Worm (Caenorhabditis elegans) whole organism, young adult: ENCODE data around the gene rars-2.

Experiments
- B0261.1 ChIP-seq: sonication (generic microtip); optimal IDR thresholded peaks from 2 replicates; lab custom pipeline; 2016; ENCODE audit warnings: mild to moderate bottlenecking, missing genetic modification characterization, moderate library complexity, missing compliant biosample characterization
- C06A6.2 ChIP-seq: fragments of 200-800 bp; sonication (Bioruptor generic); conservative IDR thresholded peaks from 2 replicates; pipeline ENCODE4 v1.3.6; 2022; ENCODE audit warnings: missing genetic modification characterization, missing compliant biosample characterization
- D2030.7 ChIP-seq: fragments of 200-800 bp; sonication (Bioruptor generic); IDR thresholded peaks from 2 replicates; pipeline ENCODE4 v1.3.6; 2022; ENCODE audit warnings: missing genetic modification reagents, missing genetic modification characterization, missing compliant biosample characterization
- F22D6.2 ChIP-seq: sonication (generic microtip); optimal IDR thresholded peaks from 2 replicates; lab custom pipeline; 2016; ENCODE audit warnings: mild to moderate bottlenecking, missing genetic modification characterization, missing compliant biosample characterization
- F33H1.4 ChIP-seq: fragments of 200-800 bp; sonication (Bioruptor generic); IDR thresholded peaks from 2 replicates; pipeline ENCODE4 v1.3.6; 2022; ENCODE audit warnings: missing genetic modification reagents, missing genetic modification characterization, missing compliant biosample characterization
- F37B4.10 ChIP-seq: fragments of 200-800 bp; sonication (Bioruptor generic); IDR thresholded peaks from 2 replicates; pipeline ENCODE4 v1.3.6; 2022; ENCODE audit warnings: missing genetic modification characterization, missing compliant biosample characterization
- F49E8.2 ChIP-seq: sonication (generic microtip); optimal IDR thresholded peaks from 3 replicates; lab custom pipeline; 2017; ENCODE audit warnings: missing genetic modification characterization, mild to moderate bottlenecking, missing compliant biosample characterization, antibody characterized with exemption, moderate library complexity; ENCODE audit not compliant: insufficient read depth
- F55B11.4 ChIP-seq: sonication (generic microtip); optimal IDR thresholded peaks from 2 replicates; lab custom pipeline; 2016; ENCODE audit warnings: missing compliant biosample characterization, missing genetic modification characterization, borderline replicate concordance; ENCODE audit not compliant: insufficient read depth
- T26A5.8 ChIP-seq: sonication (generic microtip); optimal IDR thresholded peaks from 2 replicates; lab custom pipeline; 2016; ENCODE audit warnings: missing genetic modification characterization, missing compliant biosample characterization
- Y53F4B.3 ChIP-seq: fragments of 200-800 bp; sonication (Bioruptor generic); IDR thresholded peaks from 2 replicates; pipeline ENCODE4 v1.3.6; 2022; ENCODE audit warnings: missing genetic modification reagents, missing genetic modification characterization, missing compliant biosample characterization
- Y67H2A.10 ChIP-seq: fragments of 200-800 bp; sonication (Bioruptor generic); conservative IDR thresholded peaks from 2 replicates; pipeline ENCODE4 v1.3.6; 2022; ENCODE audit warnings: missing genetic modification reagents, missing genetic modification characterization, missing compliant biosample characterization
- aptf-2 ChIP-seq: fragments of 200-800 bp; sonication (Bioruptor generic); conservative IDR thresholded peaks from 2 replicates; pipeline ENCODE4 v1.3.6; 2022; ENCODE audit warnings: missing genetic modification reagents, missing genetic modification characterization, missing compliant biosample characterization
- aptf-3 ChIP-seq: fragments of 200-800 bp; sonication (Bioruptor generic); IDR thresholded peaks from 2 replicates; pipeline ENCODE4 v1.3.6; 2022; ENCODE audit warnings: missing genetic modification characterization, missing compliant biosample characterization
- attf-5 ChIP-seq: fragments of 200-800 bp; sonication (Bioruptor generic); optimal IDR thresholded peaks from 2 replicates; lab custom pipeline; 2018; ENCODE audit warnings: mild to moderate bottlenecking, missing genetic modification characterization, missing compliant biosample characterization
- attf-6 ChIP-seq: fragments of 200-800 bp; sonication (Bioruptor generic); IDR thresholded peaks from 2 replicates; pipeline ENCODE4 v1.3.6; 2022; ENCODE audit warnings: missing genetic modification reagents, missing genetic modification characterization, missing compliant biosample characterization
- cebp-1 ChIP-seq, 2 experiments: fragments of 200-800 bp in 1 of 2; sonication (Bioruptor generic) in 1 of 2; sonication (generic microtip) in 1 of 2; IDR thresholded peaks in 1 of 2; optimal IDR thresholded peaks in 1 of 2; 2 replicates each; pipeline versions ENCODE4 v1.3.6 to Lab custom; 2017 to 2022; ENCODE audit warnings: missing compliant biosample characterization in 2 of 2, missing genetic modification characterization in 2 of 2, mild to moderate bottlenecking in 1 of 2, missing genetic modification reagents in 1 of 2, moderate library complexity in 1 of 2
- cebp-2 ChIP-seq: fragments of 200-800 bp; sonication (Bioruptor generic); IDR thresholded peaks from 2 replicates; pipeline ENCODE4 v1.3.6; 2022; ENCODE audit warnings: missing genetic modification characterization, missing compliant biosample characterization
- ceh-40 ChIP-seq: fragments of 200-800 bp; sonication (Bioruptor generic); IDR thresholded peaks from 2 replicates; pipeline ENCODE4 v1.3.6; 2022; ENCODE audit warnings: missing genetic modification characterization, missing compliant biosample characterization
- die-1 ChIP-seq: sonication (generic microtip); optimal IDR thresholded peaks from 2 replicates; lab custom pipeline; 2016; ENCODE audit warnings: missing genotype, mild to moderate bottlenecking, missing genetic modification characterization, missing compliant biosample characterization
- egrh-3 ChIP-seq: fragments of 200-800 bp; sonication (Bioruptor generic); IDR thresholded peaks from 2 replicates; pipeline ENCODE4 v1.3.6; 2022; ENCODE audit warnings: missing genetic modification reagents, missing genetic modification characterization, missing compliant biosample characterization
- ets-4 ChIP-seq: fragments of 200-800 bp; sonication (Bioruptor generic); optimal IDR thresholded peaks from 2 replicates; lab custom pipeline; 2018; ENCODE audit warnings: mild to moderate bottlenecking, missing genetic modification characterization, missing compliant biosample characterization
- him-1 ChIP-seq: sonication (generic microtip); optimal IDR thresholded peaks from 2 replicates; lab custom pipeline; 2016; ENCODE audit warnings: missing genotype, missing genetic modification reagents, missing genetic modification characterization, missing compliant biosample characterization
- hsf-1 ChIP-seq: fragments of 200-800 bp; sonication (Bioruptor generic); IDR thresholded peaks from 2 replicates; pipeline ENCODE4 v1.3.6; 2022; ENCODE audit warnings: missing genetic modification reagents, missing genetic modification characterization, missing compliant biosample characterization
- lir-1 ChIP-seq: fragments of 200-800 bp; sonication (Bioruptor generic); conservative IDR thresholded peaks from 2 replicates; pipeline ENCODE4 v1.3.6; 2022; ENCODE audit warnings: missing genetic modification reagents, missing genetic modification characterization, missing compliant biosample characterization
- mcd-1 ChIP-seq: fragments of 200-800 bp; sonication (Bioruptor generic); IDR thresholded peaks from 2 replicates; pipeline ENCODE4 v1.3.6; 2022; ENCODE audit warnings: missing genetic modification reagents, missing genetic modification characterization, missing compliant biosample characterization
- mxl-1 ChIP-seq: sonication (generic microtip); optimal IDR thresholded peaks from 2 replicates; lab custom pipeline; 2016; ENCODE audit warnings: missing genetic modification characterization, missing compliant biosample characterization
- nfya-2 ChIP-seq: fragments of 200-800 bp; sonication (Bioruptor generic); IDR thresholded peaks from 2 replicates; pipeline ENCODE4 v1.3.6; 2022; ENCODE audit warnings: missing genetic modification reagents, missing genetic modification characterization, missing compliant biosample characterization
- nhr-179 ChIP-seq: sonication (generic microtip); optimal IDR thresholded peaks from 2 replicates; lab custom pipeline; 2016; ENCODE audit warnings: mild to moderate bottlenecking, missing genetic modification characterization, missing compliant biosample characterization
- nhr-90 ChIP-seq: sonication (generic microtip); optimal IDR thresholded peaks from 2 replicates; lab custom pipeline; 2016; ENCODE audit warnings: missing genotype, mild to moderate bottlenecking, missing genetic modification characterization, missing compliant biosample characterization
- pbrm-1 ChIP-seq: fragments of 200-800 bp; sonication (Bioruptor generic); IDR thresholded peaks from 2 replicates; pipeline ENCODE4 v1.3.6; 2022; ENCODE audit warnings: missing genetic modification reagents, missing genetic modification characterization, missing compliant biosample characterization
- pha-4 ChIP-seq: fragments of 150-350 bp; sonication (generic microtip); optimal IDR thresholded peaks from 2 replicates; lab custom pipeline; 2014; ENCODE audit warnings: missing biosample characterization, missing genetic modification reagents, missing genetic modification characterization
- rpc-1 ChIP-seq, 2 experiments: fragments of 150-350 bp in 1 of 2; sonication (generic microtip) in 1 of 2; optimal IDR thresholded peaks; 2 replicates each; lab custom pipeline; 2014 to 2018; ENCODE audit warnings: missing biosample characterization in 1 of 2, missing genetic modification characterization in 1 of 2, missing genetic modification reagents in 1 of 2, missing genotype in 1 of 2
- sdz-38 ChIP-seq: sonication (generic microtip); optimal IDR thresholded peaks from 2 replicates; lab custom pipeline; 2016; ENCODE audit warnings: missing genotype, missing genetic modification characterization, missing compliant biosample characterization
- snpc-1.1 ChIP-seq: sonication (generic microtip); optimal IDR thresholded peaks from 2 replicates; lab custom pipeline; 2017; ENCODE audit warnings: missing genetic modification characterization, mild to moderate bottlenecking, missing compliant biosample characterization, antibody characterized with exemption, moderate library complexity, missing genotype, missing genetic modification reagents; ENCODE audit not compliant: insufficient read depth
- snpc-3.4 ChIP-seq: sonication (generic microtip); optimal IDR thresholded peaks from 2 replicates; lab custom pipeline; 2017; ENCODE audit warnings: missing genetic modification characterization, mild to moderate bottlenecking, missing compliant biosample characterization, antibody characterized with exemption, moderate library complexity, missing genotype, missing genetic modification reagents
- tbx-9 ChIP-seq: sonication (generic microtip); optimal IDR thresholded peaks from 2 replicates; lab custom pipeline; 2016; ENCODE audit warnings: borderline replicate concordance, missing genetic modification characterization, inconsistent platforms, missing compliant biosample characterization
- unc-130 ChIP-seq: sonication (generic microtip); optimal IDR thresholded peaks from 2 replicates; lab custom pipeline; 2016; ENCODE audit warnings: missing genetic modification reagents, missing genetic modification characterization, missing compliant biosample characterization
- xnd-1 ChIP-seq: sonication (generic microtip); optimal IDR thresholded peaks from 2 replicates; lab custom pipeline; 2016; ENCODE audit warnings: missing genotype, missing genetic modification reagents, missing genetic modification characterization, missing compliant biosample characterization
- zfh-2 ChIP-seq: fragments of 200-800 bp; sonication (Bioruptor generic); conservative IDR thresholded peaks from 2 replicates; pipeline ENCODE4 v1.3.6; 2022; ENCODE audit warnings: missing genetic modification reagents, missing genetic modification characterization, missing compliant biosample characterization
- ztf-22 ChIP-seq: fragments of 200-800 bp; sonication (Bioruptor generic); optimal IDR thresholded peaks from 2 replicates; lab custom pipeline; 2018; ENCODE audit warnings: mild to moderate bottlenecking, missing genetic modification characterization, moderate library complexity, missing compliant biosample characterization
- ztf-28 ChIP-seq: fragments of 200-800 bp; sonication (Bioruptor generic); IDR thresholded peaks from 2 replicates; pipeline ENCODE4 v1.3.6; 2022; ENCODE audit warnings: missing genetic modification reagents, missing genetic modification characterization, missing compliant biosample characterization
- ztf-6 ChIP-seq: fragments of 200-800 bp; sonication (Bioruptor generic); IDR thresholded peaks from 2 replicates; pipeline ENCODE4 v1.3.6; 2022; ENCODE audit warnings: missing genetic modification reagents, missing genetic modification characterization, missing compliant biosample characterization

Gene rars-2

DNA sequence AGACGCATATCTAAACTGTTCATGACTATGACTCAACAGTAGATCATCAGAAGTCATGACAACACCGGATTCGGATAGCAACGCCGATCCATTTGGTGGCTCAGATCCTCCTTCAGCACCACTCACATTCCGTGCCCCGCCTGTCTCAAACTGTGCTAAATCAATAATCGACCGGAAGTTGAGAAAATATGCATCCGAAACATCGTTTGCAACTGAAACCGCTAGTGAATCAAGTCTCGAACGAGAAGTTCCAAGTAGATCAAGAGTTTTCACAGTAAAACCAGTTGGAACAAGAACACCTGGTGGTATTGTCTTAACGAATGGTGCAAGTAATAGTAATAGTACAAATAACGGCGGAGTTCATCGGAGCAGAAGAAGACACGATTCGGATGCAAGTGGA, 21.8 kb downstream of the rars-2 start:
- TF ChIP-seq Y67H2A.10 (GFP tag; lab: Robert Waterston, UW) (no peak), F37B4.10 (GFP tag; lab: Robert Waterston, UW) (no peak), snpc-3.4 (tag; lab: Kevin White, UChicago) (no peak), aptf-2 (GFP tag; lab: Robert Waterston, UW) (no peak), C06A6.2 (GFP tag; lab: Robert Waterston, UW) (no peak), Y53F4B.3 (GFP tag; lab: Robert Waterston, UW) (no peak), lir-1 (no peak)

DNA sequence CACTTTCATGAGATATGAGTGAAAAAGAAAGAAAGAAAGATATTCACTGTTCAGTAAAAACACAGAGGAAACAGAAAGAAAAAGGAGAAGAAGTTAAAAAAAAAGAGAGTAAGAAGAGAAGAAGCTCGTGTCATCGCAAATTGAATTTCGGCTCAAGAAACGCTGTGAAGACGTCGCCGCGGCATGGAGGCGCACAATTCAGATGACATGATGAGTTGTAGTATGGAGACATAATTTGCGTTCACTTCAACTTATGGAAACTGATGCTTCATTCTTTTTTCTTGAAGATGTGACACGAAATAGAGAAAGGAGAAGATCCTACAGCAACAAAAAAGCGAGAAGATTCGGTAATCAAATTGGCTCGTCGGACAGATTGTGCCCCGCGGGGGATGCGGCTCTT, 23.0 kb downstream of the rars-2 start:
- TF ChIP-seq pbrm-1 (GFP tag; lab: Robert Waterston, UW) (no peak), ztf-28 (no peak), nhr-90 (tag; lab: Kevin White, UChicago) (no peak), xnd-1 (tag; lab: Kevin White, UChicago) (no peak), mxl-1 (tag; lab: Kevin White, UChicago) (no peak), B0261.1 (tag; lab: Kevin White, UChicago) (no peak), ztf-6 (no peak), mcd-1 (GFP tag; lab: Robert Waterston, UW) (no peak), nhr-179 (no peak), tbx-9 (tag; lab: Kevin White, UChicago) (no peak), ceh-40 (GFP tag; lab: Robert Waterston, UW) (no peak), cebp-1 (GFP tag; IDR thresholded peaks at IDR 0.05; lab: Robert Waterston, UW) (no peak), cebp-1 (tag; optimal IDR thresholded peaks at IDR 0.05; lab: Kevin White, UChicago) (no peak), nfya-2 (GFP tag; lab: Robert Waterston, UW) (no peak), D2030.7 (GFP tag; lab: Robert Waterston, UW) (no peak), sdz-38 (tag; lab: Kevin White, UChicago) (no peak), pha-4 (tag; lab: Kevin White, UChicago) (no peak)

DNA sequence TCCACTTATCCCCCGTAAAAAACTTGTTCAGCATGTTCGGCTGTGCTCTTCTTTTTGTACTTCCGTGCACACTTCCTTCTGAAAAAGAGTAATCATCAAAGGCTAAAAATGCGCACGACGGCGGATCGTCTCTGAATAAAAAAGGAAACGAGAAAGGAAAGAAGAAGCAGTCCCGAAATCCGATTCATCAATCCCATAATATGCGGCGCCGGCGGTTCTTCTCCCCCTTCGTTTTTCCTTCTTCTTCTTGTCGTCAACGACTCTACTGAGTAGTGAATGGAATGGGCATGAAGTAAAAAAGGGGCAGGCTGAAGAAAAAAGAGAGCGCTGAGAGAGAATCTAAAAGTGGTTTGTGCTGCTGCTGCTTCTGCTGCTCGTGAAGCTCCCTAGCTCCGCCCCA, 24.1 kb downstream of the rars-2 start:
- TF ChIP-seq egrh-3 = peak; percentile 16; the same call in 1 of the 2 replicates
- TF ChIP-seq nhr-90 (tag; lab: Kevin White, UChicago) = no peak
- TF ChIP-seq hsf-1 (GFP tag; lab: Robert Waterston, UW) = no peak
- TF ChIP-seq zfh-2 (GFP tag; lab: Robert Waterston, UW) = peak; percentile 71
- TF ChIP-seq sdz-38 (tag; lab: Kevin White, UChicago) = no peak

DNA sequence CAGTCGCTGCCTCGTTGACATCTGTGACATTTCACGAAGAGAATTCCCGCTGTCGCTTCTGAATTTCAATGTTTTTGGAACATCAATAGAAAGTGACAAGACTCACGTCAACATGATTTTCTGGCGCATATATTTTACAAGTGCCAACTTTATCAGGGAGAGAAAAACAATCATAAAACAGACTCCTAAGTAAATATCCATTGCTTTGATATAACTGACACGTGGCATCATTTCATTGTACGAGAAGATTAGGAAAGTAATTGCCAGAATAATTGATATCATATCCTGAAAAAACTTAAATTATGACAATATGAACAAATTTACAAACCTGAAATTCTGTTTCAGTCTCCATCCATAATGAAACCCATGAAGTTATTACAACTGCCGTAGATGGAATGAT, 32.8 kb downstream of the rars-2 start:
- TF ChIP-seq rpc-1 (optimal IDR thresholded peaks at IDR 0.05; lab: Kevin White, UChicago) (no peak), rpc-1 (tag; optimal IDR thresholded peaks at IDR 0.05; lab: Kevin White, UChicago) (no peak), him-1 (tag; lab: Kevin White, UChicago) (no peak), F49E8.2 (no peak), snpc-1.1 (tag; lab: Kevin White, UChicago) (no peak), mcd-1 (GFP tag; lab: Robert Waterston, UW) (no peak), F22D6.2 (no peak), attf-5 (no peak), die-1 (tag; lab: Kevin White, UChicago) (no peak), aptf-3 (GFP tag; lab: Robert Waterston, UW) (no peak), cebp-2 (GFP tag; lab: Robert Waterston, UW) (no peak), ztf-22 (GFP tag; lab: Kevin White, UChicago) (no peak), Y53F4B.3 (GFP tag; lab: Robert Waterston, UW) (no peak), F33H1.4 (no peak), F55B11.4 (no peak), ets-4 (GFP tag; lab: Kevin White, UChicago) (no peak), attf-6 (no peak), unc-130 (GFP tag; lab: Kevin White, UChicago) (no peak), T26A5.8 (no peak)
